Worm (Caenorhabditis elegans) whole organism, early embryonic: ENCODE results near the gene K12H6.10.

ENCODE experiments used
- ets-7 ChIP-seq: sonication (generic microtip); optimal IDR thresholded peaks from 2 replicates; lab custom pipeline; 2016; ENCODE audit warnings: missing genotype, missing genetic modification characterization, missing compliant biosample characterization
- flt-1 ChIP-seq: fragments of 200-800 bp; sonication (Bioruptor generic); IDR thresholded peaks from 2 replicates; pipeline ENCODE4 v1.3.6; 2022; ENCODE audit warnings: missing genetic modification characterization, missing compliant biosample characterization
- hmg-4 ChIP-seq: fragments of 200-800 bp; sonication (Bioruptor generic); optimal IDR thresholded peaks from 2 replicates; lab custom pipeline; 2018; ENCODE audit warnings: mild to moderate bottlenecking, missing genetic modification characterization, missing compliant biosample characterization
- scrt-1 ChIP-seq: fragments of 200-800 bp; sonication (Bioruptor generic); IDR thresholded peaks from 2 replicates; pipeline ENCODE4 v1.3.6; 2022; ENCODE audit warnings: missing genetic modification characterization, missing compliant biosample characterization

ce11 chrII:2787031-2787512, 35.6 kb upstream of the K12H6.10 start, which contains the start of the genes F08D12.12 and srpa-72:
- TF ChIP-seq flt-1 (GFP tag; lab: Robert Waterston, UW) (no peak), hmg-4 (GFP tag; lab: Kevin White, UChicago) (no peak), ets-7 (tag; lab: Kevin White, UChicago) (no peak), scrt-1 (GFP tag; lab: Robert Waterston, UW) (no peak)
